Worm (Caenorhabditis elegans): ENCODE results near the gene rml-3.

rml-3 gene

ce11 chrX:6206305-6206704, 32.6 kb downstream of the rml-3 start, which contains the start of gene mtp-18:
TSS of gene mtp-18 (minus strand) at chrX:6206405.
- TF ChIP-seq W03F9.2 (tag; optimal IDR thresholded peaks at IDR 0.05), result no peak
- TF ChIP-seq dao-5 (tag; optimal IDR thresholded peaks at IDR 0.05), result no peak
- TF ChIP-seq him-1 (tag; optimal IDR thresholded peaks at IDR 0.05), result no peak

DNA sequence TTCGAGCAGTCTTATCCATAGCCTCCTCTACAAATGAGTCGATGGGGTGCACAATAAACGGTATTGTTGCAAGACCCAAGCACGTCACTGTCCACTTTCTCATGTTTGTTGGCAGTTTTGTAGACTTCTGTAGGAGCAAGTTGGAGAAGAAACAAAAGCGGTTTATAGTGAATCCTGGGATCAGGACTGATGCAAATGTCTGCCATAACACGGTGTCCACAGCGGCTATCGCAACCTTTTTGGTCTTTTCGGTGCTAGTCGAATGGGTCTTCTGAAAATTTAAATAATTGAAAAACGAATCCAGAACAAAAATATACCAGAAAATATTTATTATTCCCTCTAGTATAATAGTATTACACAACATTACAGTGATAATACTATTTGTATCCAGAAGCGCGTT, 33.5 kb downstream of the rml-3 start:
- TF ChIP-seq W03F9.2 (tag; optimal IDR thresholded peaks at IDR 0.05), result no peak
- no peak for TF ChIP-seq him-1 (tag; optimal IDR thresholded peaks at IDR 0.05)
- no peak for TF ChIP-seq dao-5 (tag; optimal IDR thresholded peaks at IDR 0.05)

- no peak for TF ChIP-seq him-1 (tag; optimal IDR thresholded peaks at IDR 0.05)
- TF ChIP-seq W03F9.2 (tag; optimal IDR thresholded peaks at IDR 0.05), result peak; percentile 25
Observed at ce11 chrX:6204696-6205232, 34.1 kb downstream of the rml-3 start, which contains the start of gene bca-1. TSS of gene bca-1 (minus strand) at chrX:6204746.

- TF ChIP-seq dao-5 (tag; optimal IDR thresholded peaks at IDR 0.05), result no peak
- no peak for TF ChIP-seq him-1 (tag; optimal IDR thresholded peaks at IDR 0.05)
- no peak for TF ChIP-seq W03F9.2 (tag; optimal IDR thresholded peaks at IDR 0.05)
Observed at ce11 chrX:6203315-6203714, 35.5 kb downstream of the rml-3 start.

ce11 chrX:6202809-6203208, 36.1 kb downstream of the rml-3 start:
- TF ChIP-seq him-1 (tag; optimal IDR thresholded peaks at IDR 0.05), result no peak
- TF ChIP-seq W03F9.2 (tag; optimal IDR thresholded peaks at IDR 0.05), result no peak
- TF ChIP-seq dao-5 (tag; optimal IDR thresholded peaks at IDR 0.05), result no peak

DNA sequence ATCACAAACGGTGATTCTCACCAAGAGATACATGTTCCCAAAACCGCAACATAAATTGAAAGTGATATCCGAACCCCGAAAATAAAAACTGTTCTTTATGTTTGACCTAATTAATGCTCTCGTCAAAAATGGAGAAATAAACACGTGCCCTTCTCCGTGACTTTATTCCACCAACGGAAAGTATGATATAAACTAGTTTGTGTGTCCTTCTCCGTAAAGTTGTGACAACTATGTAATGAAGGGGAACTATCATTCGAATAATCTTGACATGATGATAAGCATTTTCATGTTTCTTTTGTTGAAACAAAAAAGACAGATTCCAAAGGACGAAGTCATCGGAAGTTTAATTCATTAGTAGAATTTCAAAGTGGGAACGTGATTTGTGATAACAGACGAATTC, 37.3 kb downstream of the rml-3 start:
- TF ChIP-seq him-1 (tag; optimal IDR thresholded peaks at IDR 0.05) (no peak), dao-5 (tag; optimal IDR thresholded peaks at IDR 0.05) (no peak), W03F9.2 (tag; optimal IDR thresholded peaks at IDR 0.05) (no peak)

DNA sequence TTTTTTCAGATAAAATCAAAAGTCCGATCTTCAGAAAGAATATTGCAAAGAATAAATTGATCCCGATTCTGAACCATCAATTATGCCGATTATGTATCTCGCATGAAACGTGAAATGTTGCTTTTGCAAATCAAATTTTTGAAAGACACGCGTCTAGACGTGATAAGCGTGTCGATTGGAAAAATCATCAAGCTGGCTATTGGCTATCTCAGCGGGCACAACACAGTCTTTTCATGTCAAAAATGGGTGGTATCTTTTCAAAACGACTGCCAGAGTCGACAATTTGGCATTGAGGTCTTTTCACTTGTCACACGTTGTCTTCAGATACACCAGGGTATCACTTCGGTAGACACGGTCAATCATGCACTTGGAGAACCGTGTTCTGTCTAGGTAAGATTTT, 42.2 kb downstream of the rml-3 start, which contains the start of gene daf-9:
Gene daf-9 (plus strand): TSS at position 301 of the 400 bp plus-strand sequence.
- no peak for TF ChIP-seq W03F9.2 (tag; optimal IDR thresholded peaks at IDR 0.05)
- no peak for TF ChIP-seq him-1 (tag; optimal IDR thresholded peaks at IDR 0.05)
- no peak for TF ChIP-seq dao-5 (tag; optimal IDR thresholded peaks at IDR 0.05)

DNA sequence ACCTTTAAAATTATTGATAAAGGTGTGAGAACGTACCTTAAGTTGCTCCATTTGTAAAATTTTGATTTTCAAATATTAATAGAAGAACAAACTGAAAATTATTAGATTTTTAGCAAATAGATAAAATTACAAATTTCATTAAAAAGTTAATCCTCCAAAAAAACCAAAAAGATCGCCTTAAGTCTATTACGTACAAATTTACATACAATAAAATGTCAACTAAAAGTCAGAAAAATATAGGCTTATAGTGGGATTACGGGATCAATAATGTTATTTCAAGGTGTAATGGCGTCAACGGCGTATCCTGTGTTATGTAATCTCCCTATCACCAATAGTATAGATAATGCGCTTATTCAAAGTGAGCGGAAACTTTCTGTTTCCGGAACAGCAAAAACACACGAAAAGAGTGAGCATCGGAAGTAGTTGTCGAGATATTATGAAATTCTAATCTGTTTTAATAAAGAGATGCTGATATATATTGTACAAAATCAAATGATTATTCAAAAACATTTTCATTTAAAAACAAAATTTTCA, 44.6 kb downstream of the rml-3 start, which contains the start of gene ceh-54:
Gene ceh-54 (minus strand): TSS at position 51 of the 534 bp plus-strand sequence.
- no peak for TF ChIP-seq him-1 (tag; optimal IDR thresholded peaks at IDR 0.05)
- TF ChIP-seq W03F9.2 (tag; optimal IDR thresholded peaks at IDR 0.05), result no peak
- no peak for TF ChIP-seq dao-5 (tag; optimal IDR thresholded peaks at IDR 0.05)

- no peak for TF ChIP-seq W03F9.2 (tag; optimal IDR thresholded peaks at IDR 0.05)
- no peak for TF ChIP-seq him-1 (tag; optimal IDR thresholded peaks at IDR 0.05)
- no peak for TF ChIP-seq dao-5 (tag; optimal IDR thresholded peaks at IDR 0.05)
Observed at ce11 chrX:6189955-6190354, 48.9 kb downstream of the rml-3 start, which contains the start of gene T13C5.9. TSS of gene T13C5.9 (plus strand) at chrX:6190255.

Data from whole organism, L4/young adult.